Fruit fly (Drosophila melanogaster) whole organism, wandering third instar larva: Measurements from ENCODE around the gene Jwa.

Experiments used
- N ChIP-seq: fragments of >200 bp; optimal IDR thresholded peaks from 2 replicates; lab custom pipeline; 2018; ENCODE audit warnings: missing biosample characterization, missing external identifiers, missing genetic modification characterization
- brk ChIP-seq: fragments of 200-800 bp; sonication (Bioruptor generic); optimal IDR thresholded peaks from 2 replicates; lab custom pipeline; 2016; ENCODE audit warnings: missing biosample characterization, mild to moderate bottlenecking, missing genetic modification characterization
- dmrt93B ChIP-seq: fragments of 200-800 bp; sonication (Bioruptor generic); optimal IDR thresholded peaks from 2 replicates; lab custom pipeline; 2018; ENCODE audit warnings: missing biosample characterization, mild to moderate bottlenecking, missing genetic modification characterization
- foxo ChIP-seq, 2 experiments: fragments of 200-800 bp; sonication (Bioruptor generic); optimal IDR thresholded peaks; 2 replicates in 1 of 2; 3 replicates in 1 of 2; lab custom pipeline; 2016 to 2017; ENCODE audit warnings: missing biosample characterization in 2 of 2, missing genetic modification characterization in 2 of 2
- h ChIP-seq: fragments of 200-800 bp; sonication (Bioruptor generic); optimal IDR thresholded peaks from 3 replicates; lab custom pipeline; 2016; ENCODE audit warnings: missing biosample characterization, mild to moderate bottlenecking, missing genetic modification characterization
- pan ChIP-seq: fragments of >200 bp; optimal IDR thresholded peaks from 2 replicates; lab custom pipeline; 2017
- usp ChIP-seq: fragments of >200 bp; optimal IDR thresholded peaks from 2 replicates; lab custom pipeline; 2017; ENCODE audit warnings: missing biosample characterization, missing genetic modification characterization

DNA sequence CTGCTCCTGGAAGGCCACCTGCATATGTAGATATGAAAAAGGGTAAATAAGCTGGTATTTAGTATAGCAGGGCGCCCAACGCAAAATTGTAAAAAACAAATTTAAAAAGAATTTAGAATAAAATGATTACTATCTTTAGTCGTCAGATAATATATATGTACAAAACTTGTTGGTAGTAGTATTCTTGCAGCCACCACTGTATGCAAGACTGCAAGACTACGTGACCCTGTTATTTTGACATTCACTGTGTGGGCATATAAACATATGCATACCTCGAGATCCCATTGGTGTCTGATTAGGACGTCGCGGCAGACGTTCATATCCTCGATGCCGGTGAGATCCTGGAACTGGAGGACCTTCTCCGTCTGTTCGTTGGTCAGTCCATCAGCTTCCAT is 2.3 kb upstream of the Jwa start:
- TF ChIP-seq pan (no peak), dmrt93B (GFP tag; lab: Kevin White, UChicago) (no peak), usp (GFP tag; lab: Kevin White, UChicago) (no peak), foxo (GFP tag; optimal IDR thresholded peaks at IDR 0.05; lab: Kevin White, UChicago) (peak in 1 of 2 experiments; percentile 54), N (no peak), brk (GFP tag; lab: Kevin White, UChicago) (no peak), h (GFP tag; lab: Kevin White, UChicago) (peak; percentile 43)
